Worm (Caenorhabditis elegans) whole organism, L4/young adult: ENCODE measurements around the gene C16D9.4.

ENCODE experiments used
- W03F9.2 ChIP-seq: fragments of 150-350 bp; optimal IDR thresholded peaks from 2 replicates; lab custom pipeline; 2014; ENCODE audit warnings: missing biosample characterization, missing genetic modification characterization
- dao-5 ChIP-seq: sonication (generic microtip); optimal IDR thresholded peaks from 2 replicates; lab custom pipeline; 2016; ENCODE audit warnings: missing genotype, missing genetic modification characterization, moderate library complexity, missing compliant biosample characterization
- him-1 ChIP-seq: sonication (generic microtip); optimal IDR thresholded peaks from 2 replicates; lab custom pipeline; 2016; ENCODE audit warnings: missing genotype, missing genetic modification reagents, missing genetic modification characterization, missing compliant biosample characterization

DNA sequence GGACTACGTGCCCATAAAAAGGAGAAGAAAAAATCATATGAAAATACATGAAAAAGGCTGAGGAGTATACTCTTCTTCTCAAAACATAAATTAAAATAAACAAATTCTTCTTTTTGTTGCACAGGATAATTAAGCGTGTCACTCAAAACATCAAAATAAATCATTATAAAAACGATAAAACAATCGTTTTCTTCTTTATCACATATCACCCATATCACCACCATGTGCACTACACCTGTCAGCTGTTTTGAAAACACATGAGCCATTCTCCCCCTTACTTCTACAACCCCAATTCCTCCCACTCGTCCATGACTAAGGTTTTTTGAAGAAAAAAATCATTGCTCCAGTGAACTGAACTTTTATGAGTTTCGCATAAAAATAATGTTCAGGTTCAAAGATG lies 9.8 kb upstream of the C16D9.4 start:
- TF ChIP-seq dao-5 (tag; lab: Kevin White, UChicago) (no peak), W03F9.2 (tag; lab: Kevin White, UChicago) (no peak), him-1 (no peak)
